Worm (Caenorhabditis elegans) whole organism, L2 larva: ENCODE data around the gene T19C3.3.
A peak's percentile ranks its signal among the peaks of the same experiment; 100 is the strongest.

Experiments
- C34F6.9 ChIP-seq: fragments of 150-350 bp; optimal IDR thresholded peaks from 2 replicates; lab custom pipeline; 2014; ENCODE audit warnings: missing biosample characterization, missing genetic modification characterization
- F13H6.1 ChIP-seq: sonication (generic microtip); optimal IDR thresholded peaks from 2 replicates; lab custom pipeline; 2016; ENCODE audit warnings: missing genetic modification characterization, missing compliant biosample characterization
- R02D3.7 ChIP-seq: fragments of 150-350 bp; optimal IDR thresholded peaks from 2 replicates; lab custom pipeline; 2014; ENCODE audit warnings: missing biosample characterization, missing genetic modification characterization
- Y55F3AM.14 ChIP-seq: fragments of 200-800 bp; sonication (Bioruptor generic); optimal IDR thresholded peaks from 2 replicates; lab custom pipeline; 2018; ENCODE audit warnings: mild to moderate bottlenecking, missing genetic modification characterization, missing compliant biosample characterization
- ZK546.5 ChIP-seq: sonication (generic microtip); optimal IDR thresholded peaks from 2 replicates; lab custom pipeline; 2017; ENCODE audit warnings: missing biosample characterization, missing genetic modification characterization
- alr-1 ChIP-seq: fragments of 150-350 bp; optimal IDR thresholded peaks from 2 replicates; lab custom pipeline; 2014; ENCODE audit warnings: missing biosample characterization, missing genetic modification characterization
- aly-2 ChIP-seq: fragments of 150-350 bp; optimal IDR thresholded peaks from 2 replicates; lab custom pipeline; 2014; ENCODE audit warnings: missing biosample characterization, missing genetic modification characterization
- ama-1 ChIP-seq: fragments of 150-350 bp; optimal IDR thresholded peaks from 2 replicates; lab custom pipeline; 2018; ENCODE audit warnings: inconsistent platforms
- blmp-1 ChIP-seq: sonication (generic microtip); optimal IDR thresholded peaks from 2 replicates; lab custom pipeline; 2017; ENCODE audit warnings: missing genetic modification characterization, mild to moderate bottlenecking, missing compliant biosample characterization, antibody characterized with exemption, moderate library complexity; ENCODE audit not compliant: insufficient read depth
- ceh-16 ChIP-seq: fragments of 150-350 bp; optimal IDR thresholded peaks from 2 replicates; lab custom pipeline; 2014; ENCODE audit warnings: missing biosample characterization, missing genetic modification characterization
- ceh-82 ChIP-seq: fragments of 150-350 bp; optimal IDR thresholded peaks from 2 replicates; lab custom pipeline; 2014; ENCODE audit warnings: missing biosample characterization, missing genetic modification characterization
- crh-2 ChIP-seq: sonication (generic microtip); optimal IDR thresholded peaks from 2 replicates; lab custom pipeline; 2017; ENCODE audit warnings: missing biosample characterization, missing genetic modification characterization
- dmd-4 ChIP-seq: sonication (generic microtip); optimal IDR thresholded peaks from 2 replicates; lab custom pipeline; 2017; ENCODE audit warnings: missing biosample characterization, missing genetic modification characterization
- egl-27 ChIP-seq: sonication (generic microtip); optimal IDR thresholded peaks from 3 replicates; lab custom pipeline; 2017; ENCODE audit warnings: missing biosample characterization, missing genetic modification reagents, missing genetic modification characterization
- elt-1 ChIP-seq: fragments of 150-350 bp; optimal IDR thresholded peaks from 2 replicates; lab custom pipeline; 2014; ENCODE audit warnings: missing biosample characterization, missing genetic modification characterization
- elt-3 ChIP-seq: sonication (generic microtip); optimal IDR thresholded peaks from 2 replicates; lab custom pipeline; 2017; ENCODE audit warnings: missing biosample characterization, missing genetic modification characterization
- fos-1 ChIP-seq: fragments of 150-350 bp; optimal IDR thresholded peaks from 2 replicates; lab custom pipeline; 2014; ENCODE audit warnings: missing biosample characterization, missing genetic modification characterization
- gmeb-1 ChIP-seq: fragments of 150-350 bp; optimal IDR thresholded peaks from 2 replicates; lab custom pipeline; 2014; ENCODE audit warnings: missing biosample characterization, missing genetic modification characterization
- lin-11 ChIP-seq: fragments of 150-350 bp; sonication (generic microtip); optimal IDR thresholded peaks from 2 replicates; lab custom pipeline; 2014; ENCODE audit warnings: missing biosample characterization, missing genetic modification characterization, inconsistent platforms, mixed read lengths
- lin-13 ChIP-seq: fragments of 150-350 bp; optimal IDR thresholded peaks from 2 replicates; lab custom pipeline; 2014; ENCODE audit warnings: missing biosample characterization, missing genetic modification reagents, missing genetic modification characterization
- lin-39 ChIP-seq: fragments of 150-350 bp; optimal IDR thresholded peaks from 2 replicates; lab custom pipeline; 2014; ENCODE audit warnings: missing biosample characterization, missing genetic modification reagents, missing genetic modification characterization
- lsy-2 ChIP-seq, 2 experiments: fragments of 150-350 bp in 1 of 2; sonication (generic microtip) in 1 of 2; optimal IDR thresholded peaks; 2 replicates each; lab custom pipeline; 2014 to 2017; ENCODE audit warnings: missing biosample characterization in 2 of 2, missing genetic modification characterization in 2 of 2
- mab-5 ChIP-seq: fragments of 150-350 bp; optimal IDR thresholded peaks from 2 replicates; lab custom pipeline; 2014; ENCODE audit warnings: missing biosample characterization, missing genetic modification characterization
- mbf-1 ChIP-seq: sonication (generic microtip); optimal IDR thresholded peaks from 2 replicates; lab custom pipeline; 2017; ENCODE audit warnings: missing biosample characterization, missing genetic modification characterization
- mdl-1 ChIP-seq, 2 experiments: fragments of 150-350 bp in 1 of 2; sonication (generic microtip) in 1 of 2; optimal IDR thresholded peaks; 2 replicates each; lab custom pipeline; 2017; ENCODE audit warnings: missing biosample characterization in 2 of 2, missing genetic modification characterization in 2 of 2
- nhr-10 ChIP-seq: sonication (generic microtip); optimal IDR thresholded peaks from 2 replicates; lab custom pipeline; 2017; ENCODE audit warnings: missing biosample characterization, missing genetic modification characterization
- nhr-11 ChIP-seq: fragments of 150-350 bp; optimal IDR thresholded peaks from 2 replicates; lab custom pipeline; 2014; ENCODE audit warnings: missing biosample characterization, missing genetic modification characterization
- nhr-12 ChIP-seq: fragments of 150-350 bp; optimal IDR thresholded peaks from 2 replicates; lab custom pipeline; 2014; ENCODE audit warnings: missing biosample characterization, missing genetic modification characterization
- nhr-129 ChIP-seq: fragments of 150-350 bp; optimal IDR thresholded peaks from 2 replicates; lab custom pipeline; 2014; ENCODE audit warnings: missing biosample characterization, missing genetic modification characterization
- nhr-21 ChIP-seq: fragments of 150-350 bp; optimal IDR thresholded peaks from 2 replicates; lab custom pipeline; 2014; ENCODE audit warnings: missing biosample characterization, missing genetic modification characterization
- nhr-23 ChIP-seq: fragments of 150-350 bp; optimal IDR thresholded peaks from 2 replicates; lab custom pipeline; 2014; ENCODE audit warnings: missing biosample characterization, missing genetic modification reagents, missing genetic modification characterization
- nhr-237 ChIP-seq: fragments of 150-350 bp; optimal IDR thresholded peaks from 2 replicates; lab custom pipeline; 2014; ENCODE audit warnings: missing biosample characterization, missing genetic modification characterization
- nhr-25 ChIP-seq: fragments of 150-350 bp; sonication (generic microtip); optimal IDR thresholded peaks from 3 replicates; lab custom pipeline; 2014; ENCODE audit warnings: missing biosample characterization, missing genetic modification characterization
- nhr-6 ChIP-seq: fragments of 150-350 bp; optimal IDR thresholded peaks from 2 replicates; lab custom pipeline; 2014; ENCODE audit warnings: missing biosample characterization, missing genetic modification characterization
- nhr-77 ChIP-seq: fragments of 150-350 bp; optimal IDR thresholded peaks from 2 replicates; lab custom pipeline; 2014; ENCODE audit warnings: missing biosample characterization, missing genetic modification characterization
- peb-1 ChIP-seq: fragments of 150-350 bp; optimal IDR thresholded peaks from 2 replicates; lab custom pipeline; 2014; ENCODE audit warnings: missing biosample characterization, missing genetic modification characterization
- sem-4 ChIP-seq: fragments of 150-350 bp; optimal IDR thresholded peaks from 2 replicates; lab custom pipeline; 2014; ENCODE audit warnings: missing biosample characterization, missing genetic modification reagents, missing genetic modification characterization
- skn-1 ChIP-seq: sonication (generic microtip); optimal IDR thresholded peaks from 2 replicates; lab custom pipeline; 2017; ENCODE audit warnings: missing biosample characterization, missing genetic modification characterization
- sma-3 ChIP-seq: sonication (generic microtip); optimal IDR thresholded peaks from 2 replicates; lab custom pipeline; 2016; ENCODE audit warnings: missing genetic modification reagents, missing genetic modification characterization, missing compliant biosample characterization
- sma-9 ChIP-seq, 2 experiments: fragments of 150-350 bp in 1 of 2; sonication (generic microtip) in 1 of 2; optimal IDR thresholded peaks; 2 replicates each; lab custom pipeline; 2014 to 2016; ENCODE audit warnings: missing genetic modification characterization in 2 of 2, mild to moderate bottlenecking in 1 of 2, missing biosample characterization in 1 of 2, missing compliant biosample characterization in 1 of 2, missing genetic modification reagents in 1 of 2, moderate library complexity in 1 of 2
- snpc-4 ChIP-seq: fragments of 150-350 bp; optimal IDR thresholded peaks from 2 replicates; lab custom pipeline; 2014; ENCODE audit warnings: missing biosample characterization, missing genetic modification characterization
- unc-39 ChIP-seq: fragments of 150-350 bp; optimal IDR thresholded peaks from 2 replicates; lab custom pipeline; 2014; ENCODE audit warnings: missing biosample characterization, missing genetic modification characterization
- unc-55 ChIP-seq: fragments of 150-350 bp; sonication (generic microtip); optimal IDR thresholded peaks from 3 replicates; lab custom pipeline; 2014; ENCODE audit warnings: missing biosample characterization, missing genetic modification reagents, missing genetic modification characterization
- unc-62 ChIP-seq: fragments of 150-350 bp; optimal IDR thresholded peaks from 2 replicates; lab custom pipeline; 2014; ENCODE audit warnings: missing biosample characterization, missing genetic modification reagents, missing genetic modification characterization
- zag-1 ChIP-seq: fragments of 150-350 bp; optimal IDR thresholded peaks from 2 replicates; lab custom pipeline; 2014; ENCODE audit warnings: missing biosample characterization, missing genetic modification characterization
- ztf-1 ChIP-seq: fragments of 200-800 bp; sonication (Bioruptor generic); conservative IDR thresholded peaks from 2 replicates; pipeline ENCODE4 v1.3.6; 2022; ENCODE audit warnings: missing genetic modification characterization, missing compliant biosample characterization
- ztf-11 ChIP-seq: sonication (generic microtip); optimal IDR thresholded peaks from 2 replicates; lab custom pipeline; 2017; ENCODE audit warnings: missing biosample characterization, missing genetic modification characterization
- ztf-4 ChIP-seq: fragments of 150-350 bp; optimal IDR thresholded peaks from 2 replicates; lab custom pipeline; 2014; ENCODE audit warnings: missing biosample characterization, missing genetic modification characterization

Gene T19C3.3

ce11 chrIII:626091-626490 is 11.7 kb upstream of the T19C3.3 start:
- TF ChIP-seq peb-1 (no peak), nhr-129 (no peak)

ce11 chrIII:623754-624153 is 9.4 kb upstream of the T19C3.3 start:
- TF ChIP-seq ztf-11 (tag; lab: Kevin White, UChicago) (no peak), crh-2 (tag; lab: Kevin White, UChicago) (peak; percentile 92), sma-9 (GFP tag; optimal IDR thresholded peaks at IDR 0.05; lab: Kevin White, UChicago) (peak; percentile 92), sma-9 (tag; optimal IDR thresholded peaks at IDR 0.05; lab: Kevin White, UChicago) (no peak), sem-4 (peak; percentile 51), Y55F3AM.14 (GFP tag; lab: Kevin White, UChicago) (peak; percentile 59), C34F6.9 (peak; percentile 95), nhr-77 (tag; lab: Kevin White, UChicago) (no peak), zag-1 (tag; lab: Kevin White, UChicago) (peak; percentile 86), lin-11 (tag; lab: Kevin White, UChicago) (peak; percentile 85), lsy-2 (tag; optimal IDR thresholded peaks at IDR 0.05; lab: Kevin White, UChicago) (peak in 1 of 2 experiments; percentile 86), unc-55 (peak; percentile 88), elt-3 (tag; lab: Kevin White, UChicago) (no peak), unc-62 (GFP tag; lab: Kevin White, UChicago) (no peak), ztf-4 (tag; lab: Kevin White, UChicago) (peak; percentile 60), nhr-21 (tag; lab: Kevin White, UChicago) (peak; percentile 84), ceh-82 (tag; lab: Kevin White, UChicago) (no peak), snpc-4 (peak; percentile 65), nhr-12 (tag; lab: Kevin White, UChicago) (no peak), fos-1 (peak; percentile 99), lin-39 (tag; lab: Kevin White, UChicago) (no peak), peb-1 (peak; percentile 94), gmeb-1 (tag; lab: Kevin White, UChicago) (peak; percentile 73), ztf-1 (GFP tag; lab: Robert Waterston, UW) (no peak), F13H6.1 (tag; lab: Kevin White, UChicago) (peak; percentile 95), mdl-1 (tag; optimal IDR thresholded peaks at IDR 0.05; lab: Kevin White, UChicago) (peak; percentile 40 to 84), aly-2 (tag; lab: Kevin White, UChicago) (no peak), dmd-4 (no peak), ama-1 (lab: Kevin White, UChicago) (peak; percentile 22), nhr-237 (tag; lab: Kevin White, UChicago) (no peak), alr-1 (tag; lab: Kevin White, UChicago) (peak; percentile 65), lin-13 (peak; percentile 77), nhr-6 (peak; percentile 30), unc-39 (tag; lab: Kevin White, UChicago) (no peak), mab-5 (tag; lab: Kevin White, UChicago) (peak; percentile 69), sma-3 (peak; percentile 83), nhr-23 (tag; lab: Kevin White, UChicago) (no peak), nhr-129 (peak; percentile 92), elt-1 (tag; lab: Kevin White, UChicago) (no peak), nhr-25 (tag; lab: Kevin White, UChicago) (peak; percentile 77), ZK546.5 (tag; lab: Kevin White, UChicago) (no peak), blmp-1 (tag; lab: Kevin White, UChicago) (peak; percentile 24), R02D3.7 (tag; lab: Kevin White, UChicago) (no peak), skn-1 (no peak), nhr-11 (no peak), mbf-1 (tag; lab: Kevin White, UChicago) (no peak), ceh-16 (tag; lab: Kevin White, UChicago) (no peak), egl-27 (tag; lab: Kevin White, UChicago) (peak; percentile 67), nhr-10 (tag; lab: Kevin White, UChicago) (no peak)
